Fruit fly (Drosophila melanogaster) whole organism, prepupa: ENCODE measurements around the gene nAChRalpha1.

Experiments
- CG10631 ChIP-seq: fragments of 200-800 bp; sonication (Bioruptor generic); optimal IDR thresholded peaks from 2 replicates; lab custom pipeline; 2016; ENCODE audit warnings: missing biosample characterization, missing genetic modification characterization
- CG11762 ChIP-seq: fragments of 200-800 bp; sonication (Bioruptor generic); optimal IDR thresholded peaks from 3 replicates; lab custom pipeline; 2016; ENCODE audit warnings: missing biosample characterization, missing genetic modification characterization; ENCODE audit not compliant: insufficient read depth
- CG3919 ChIP-seq: fragments of 200-800 bp; sonication (Bioruptor generic); optimal IDR thresholded peaks from 3 replicates; lab custom pipeline; 2016; ENCODE audit warnings: missing biosample characterization, missing genetic modification characterization
- CG6792 ChIP-seq: fragments of 200-800 bp; sonication (Bioruptor generic); optimal IDR thresholded peaks from 3 replicates; lab custom pipeline; 2016; ENCODE audit warnings: missing biosample characterization, missing genetic modification characterization
- CG8632 ChIP-seq: fragments of 200-800 bp; sonication (Bioruptor generic); optimal IDR thresholded peaks from 3 replicates; lab custom pipeline; 2016; ENCODE audit warnings: missing biosample characterization, missing genetic modification characterization
- Eip75B ChIP-seq: fragments of 200-800 bp; sonication (Bioruptor generic); optimal IDR thresholded peaks from 3 replicates; lab custom pipeline; 2016; ENCODE audit warnings: missing biosample characterization, missing genetic modification characterization
- Eip78C ChIP-seq: fragments of 200-800 bp; sonication (Bioruptor generic); peaks from one replicate; lab custom pipeline; 2016; ENCODE audit warnings: missing biosample characterization, missing genetic modification characterization
- Eip93F ChIP-seq: fragments of 200-800 bp; sonication (Bioruptor generic); optimal IDR thresholded peaks from 2 replicates; lab custom pipeline; 2016; ENCODE audit warnings: missing biosample characterization, mild to moderate bottlenecking, missing genetic modification characterization
- Gug ChIP-seq: fragments of 200-800 bp; sonication (Bioruptor generic); IDR thresholded peaks from 2 replicates; pipeline ENCODE4 v1.3.6; 2022; ENCODE audit warnings: missing biosample characterization, missing genetic modification characterization
- achi ChIP-seq: fragments of 200-800 bp; sonication (Bioruptor generic); optimal IDR thresholded peaks from 3 replicates; lab custom pipeline; 2016; ENCODE audit warnings: missing biosample characterization, missing genetic modification characterization
- dac ChIP-seq: fragments of 200-800 bp; sonication (Bioruptor generic); optimal IDR thresholded peaks from 2 replicates; lab custom pipeline; 2017; ENCODE audit warnings: missing biosample characterization, mild to moderate bottlenecking, missing genetic modification characterization
- eg ChIP-seq: fragments of 200-800 bp; sonication (Bioruptor generic); IDR thresholded peaks from 3 replicates; pipeline ENCODE4 v1.3.6; 2022; ENCODE audit warnings: missing biosample characterization, missing genetic modification characterization
- net ChIP-seq: fragments of 200-800 bp; sonication (Bioruptor generic); optimal IDR thresholded peaks from 3 replicates; lab custom pipeline; 2016; ENCODE audit warnings: missing biosample characterization, missing genetic modification characterization
- pdm3 ChIP-seq: fragments of 200-800 bp; sonication (Bioruptor generic); optimal IDR thresholded peaks from 3 replicates; lab custom pipeline; 2016; ENCODE audit warnings: missing biosample characterization, missing genetic modification characterization

dm6 chr3R:24369268-24369667, 87.7 kb downstream of the nAChRalpha1 start, which contains the start of gene CG13614:
- TF ChIP-seq CG6792: no peak
- TF ChIP-seq CG11762 (GFP tag; lab: Kevin White, UChicago): no peak
- no peak for TF ChIP-seq achi (GFP tag; lab: Kevin White, UChicago)
- TF ChIP-seq Eip78C (GFP tag; lab: Kevin White, UChicago): no peak
- no peak for TF ChIP-seq CG3919
- no peak for TF ChIP-seq CG10631 (GFP tag; lab: Kevin White, UChicago)
- no peak for TF ChIP-seq Eip93F (GFP tag; lab: Kevin White, UChicago)
- no peak for TF ChIP-seq net (GFP tag; lab: Kevin White, UChicago)
- no peak for TF ChIP-seq eg (GFP tag; lab: Robert Waterston, UW)
- TF ChIP-seq dac (GFP tag; lab: Kevin White, UChicago): no peak
- TF ChIP-seq Gug: no peak
- TF ChIP-seq pdm3 (GFP tag; lab: Kevin White, UChicago): no peak
- TF ChIP-seq Eip75B (GFP tag; lab: Kevin White, UChicago): no peak
- TF ChIP-seq CG8632 (GFP tag; lab: Kevin White, UChicago): no peak
